Worm (Caenorhabditis elegans): ENCODE measurements around the gene F26F12.5.

DNA sequence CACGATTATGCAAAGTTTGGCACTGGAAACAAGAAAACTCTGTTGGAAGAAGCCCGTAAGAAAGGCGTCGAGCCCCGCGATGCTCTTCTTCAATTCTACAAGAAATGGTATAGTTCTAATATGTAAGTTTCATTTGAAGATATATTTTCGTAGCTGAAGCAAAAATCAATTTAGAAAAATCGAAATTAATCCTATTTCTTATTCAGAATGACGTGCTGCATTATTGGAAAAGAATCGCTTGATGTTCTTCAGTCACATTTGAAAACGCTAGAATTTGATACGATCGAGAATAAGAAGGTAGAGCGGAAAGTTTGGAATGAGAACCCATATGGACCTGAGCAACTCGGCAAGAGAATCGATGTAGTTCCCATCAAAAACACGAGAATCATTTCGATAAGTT lies 12.0 kb upstream of the F26F12.5 start:
- no peak for TF ChIP-seq D1046.2 (GFP tag; IDR thresholded peaks at IDR 0.05)
- TF ChIP-seq ceh-28 (tag; optimal IDR thresholded peaks at IDR 0.05), result no peak
- TF ChIP-seq lin-15B (tag; optimal IDR thresholded peaks at IDR 0.05), result no peak
- no peak for TF ChIP-seq aly-2 (tag; optimal IDR thresholded peaks at IDR 0.05)
- no peak for TF ChIP-seq zfp-2 (tag; optimal IDR thresholded peaks at IDR 0.05)
